Worm (Caenorhabditis elegans) whole organism, L2 larva: Measurements from ENCODE around the gene atg-10.

Source experiments
- ama-1 ChIP-seq: fragments of 150-350 bp; optimal IDR thresholded peaks from 2 replicates; lab custom pipeline; 2018; ENCODE audit warnings: inconsistent platforms
- ceh-82 ChIP-seq: fragments of 150-350 bp; optimal IDR thresholded peaks from 2 replicates; lab custom pipeline; 2014; ENCODE audit warnings: missing biosample characterization, missing genetic modification characterization
- fos-1 ChIP-seq: fragments of 150-350 bp; optimal IDR thresholded peaks from 2 replicates; lab custom pipeline; 2014; ENCODE audit warnings: missing biosample characterization, missing genetic modification characterization
- nhr-129 ChIP-seq: fragments of 150-350 bp; optimal IDR thresholded peaks from 2 replicates; lab custom pipeline; 2014; ENCODE audit warnings: missing biosample characterization, missing genetic modification characterization
- skn-1 ChIP-seq: sonication (generic microtip); optimal IDR thresholded peaks from 2 replicates; lab custom pipeline; 2017; ENCODE audit warnings: missing biosample characterization, missing genetic modification characterization
- unc-62 ChIP-seq: fragments of 150-350 bp; optimal IDR thresholded peaks from 2 replicates; lab custom pipeline; 2014; ENCODE audit warnings: missing biosample characterization, missing genetic modification reagents, missing genetic modification characterization
- zag-1 ChIP-seq: fragments of 150-350 bp; optimal IDR thresholded peaks from 2 replicates; lab custom pipeline; 2014; ENCODE audit warnings: missing biosample characterization, missing genetic modification characterization

DNA sequence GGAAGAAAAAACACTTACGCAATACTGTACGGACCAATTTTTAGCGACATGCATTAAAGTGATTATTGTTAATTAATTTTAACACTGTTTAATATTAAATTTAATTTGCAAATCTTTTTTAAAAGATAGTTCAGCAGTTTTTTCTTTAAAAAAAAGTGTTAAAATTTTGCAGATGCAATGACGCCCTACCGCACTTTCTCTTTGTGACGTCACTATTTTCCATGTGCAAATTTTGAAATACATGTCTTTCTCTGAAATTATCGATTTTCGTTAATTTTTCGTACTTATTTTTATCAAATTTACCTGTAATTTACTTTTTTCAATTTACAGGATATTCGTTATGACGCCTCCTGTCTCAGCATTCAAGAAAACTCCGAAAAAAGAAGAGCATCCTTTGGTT, 2.6 kb downstream of the atg-10 start, which contains the start of the genes piga-1 and eif-2Bepsilon:
- TF ChIP-seq unc-62, result no peak
- peak; percentile 48 for TF ChIP-seq nhr-129 (tag; lab: Kevin White, UChicago)
- TF ChIP-seq fos-1 (tag; lab: Kevin White, UChicago), result peak; percentile 21
- no peak for TF ChIP-seq ama-1
- TF ChIP-seq skn-1 (tag; lab: Kevin White, UChicago), result no peak
- no peak for TF ChIP-seq ceh-82
- no peak for TF ChIP-seq zag-1 (tag; lab: Kevin White, UChicago)
